Worm (Caenorhabditis elegans) whole organism, L4 larva: ENCODE data around the gene Y54G2A.26.

Experiments used
- ama-1 ChIP-seq: fragments of 150-350 bp; optimal IDR thresholded peaks from 2 replicates; lab custom pipeline; 2014; ENCODE audit warnings: inconsistent platforms, mixed read lengths
- dmd-9 ChIP-seq: fragments of 200-800 bp; sonication (Bioruptor generic); IDR thresholded peaks from 2 replicates; pipeline ENCODE4 v1.3.6; 2022; ENCODE audit warnings: missing genetic modification reagents, missing genetic modification characterization, missing compliant biosample characterization
- hmg-1.1 ChIP-seq: fragments of 200-800 bp; sonication (Bioruptor generic); IDR thresholded peaks from 2 replicates; pipeline ENCODE4 v1.3.6; 2022; ENCODE audit warnings: missing genetic modification reagents, missing genetic modification characterization, missing compliant biosample characterization
- mdl-1 ChIP-seq, 2 experiments: fragments of 150-350 bp in 1 of 2; sonication (generic microtip) in 1 of 2; optimal IDR thresholded peaks; 2 replicates each; lab custom pipeline; 2014 to 2017; ENCODE audit warnings: missing biosample characterization in 2 of 2, missing genetic modification characterization in 2 of 2
- nhr-77 ChIP-seq: fragments of 150-350 bp; optimal IDR thresholded peaks from 2 replicates; lab custom pipeline; 2014; ENCODE audit warnings: missing biosample characterization, missing genetic modification characterization
- unc-62 ChIP-seq, 3 experiments: fragments of 150-350 bp in 1 of 3; sonication (generic microtip); optimal IDR thresholded peaks in 2 of 3; peaks in 1 of 3; 1 replicate in 1 of 3; 2 replicates in 2 of 3; lab custom pipeline; 2014 to 2017; ENCODE audit warnings: missing biosample characterization in 3 of 3, missing genetic modification characterization in 3 of 3, missing genetic modification reagents in 3 of 3, missing genotype in 1 of 3
- zag-1 ChIP-seq: fragments of 150-350 bp; optimal IDR thresholded peaks from 2 replicates; lab custom pipeline; 2014; ENCODE audit warnings: missing biosample characterization, missing genetic modification characterization

- TF ChIP-seq nhr-77 (tag; lab: Kevin White, UChicago) (no peak), unc-62 (GFP tag; optimal IDR thresholded peaks at IDR 0.05 in 1 of 2; lab: Kevin White, UChicago) (no peak), unc-62 (tag; optimal IDR thresholded peaks at IDR 0.05; lab: Kevin White, UChicago) (no peak), zag-1 (tag; lab: Kevin White, UChicago) (no peak), mdl-1 (tag; optimal IDR thresholded peaks at IDR 0.05; lab: Kevin White, UChicago) (no peak), ama-1 (lab: Kevin White, UChicago) (no peak), hmg-1.1 (GFP tag; lab: Robert Waterston, UW) (no peak), dmd-9 (GFP tag; lab: Robert Waterston, UW) (no peak)
These were observed 24.2 kb downstream of the Y54G2A.26 start for ce11 chrIV:2971060-2971459.
